Fruit fly (Drosophila melanogaster) whole organism, prepupa: Measurements from ENCODE around the gene bnl.

Experiments
- CG10669 ChIP-seq: fragments of 200-800 bp; sonication (Bioruptor generic); optimal IDR thresholded peaks from 3 replicates; lab custom pipeline; 2018; ENCODE audit warnings: missing biosample characterization, mild to moderate bottlenecking, missing genetic modification characterization, moderate library complexity
- CG11902 ChIP-seq: fragments of 200-800 bp; sonication (Bioruptor generic); optimal IDR thresholded peaks from 3 replicates; lab custom pipeline; 2016; ENCODE audit warnings: missing biosample characterization, missing genetic modification characterization
- CG31627 ChIP-seq: fragments of 200-800 bp; sonication (Bioruptor generic); optimal IDR thresholded peaks from 3 replicates; lab custom pipeline; 2016; ENCODE audit warnings: missing biosample characterization, missing genetic modification characterization
- CG32006 ChIP-seq: fragments of 200-800 bp; sonication (Bioruptor generic); optimal IDR thresholded peaks from 3 replicates; lab custom pipeline; 2017; ENCODE audit warnings: missing biosample characterization, mild to moderate bottlenecking, missing genetic modification characterization
- CG4318 ChIP-seq: fragments of 200-800 bp; sonication (Bioruptor generic); optimal IDR thresholded peaks from 3 replicates; lab custom pipeline; 2017; ENCODE audit warnings: missing biosample characterization, mild to moderate bottlenecking, missing genetic modification characterization
- CG7368 ChIP-seq: fragments of 200-800 bp; sonication (Bioruptor generic); optimal IDR thresholded peaks from 3 replicates; lab custom pipeline; 2016; ENCODE audit warnings: missing biosample characterization, missing genetic modification characterization
- Gug ChIP-seq: fragments of 200-800 bp; sonication (Bioruptor generic); IDR thresholded peaks from 2 replicates; pipeline ENCODE4 v1.3.6; 2022; ENCODE audit warnings: missing biosample characterization, missing genetic modification characterization
- Hr39 ChIP-seq: fragments of 200-800 bp; sonication (Bioruptor generic); optimal IDR thresholded peaks from 2 replicates; lab custom pipeline; 2016; ENCODE audit warnings: missing biosample characterization, missing genetic modification characterization
- Lpt ChIP-seq: fragments of 200-800 bp; sonication (Bioruptor generic); optimal IDR thresholded peaks from 3 replicates; lab custom pipeline; 2016; ENCODE audit warnings: missing biosample characterization, missing genetic modification characterization
- spab ChIP-seq: fragments of 200-800 bp; sonication (Bioruptor generic); optimal IDR thresholded peaks from 2 replicates; lab custom pipeline; 2017; ENCODE audit warnings: missing biosample characterization, mild to moderate bottlenecking, missing genetic modification characterization, missing genetic modification reagents

DNA sequence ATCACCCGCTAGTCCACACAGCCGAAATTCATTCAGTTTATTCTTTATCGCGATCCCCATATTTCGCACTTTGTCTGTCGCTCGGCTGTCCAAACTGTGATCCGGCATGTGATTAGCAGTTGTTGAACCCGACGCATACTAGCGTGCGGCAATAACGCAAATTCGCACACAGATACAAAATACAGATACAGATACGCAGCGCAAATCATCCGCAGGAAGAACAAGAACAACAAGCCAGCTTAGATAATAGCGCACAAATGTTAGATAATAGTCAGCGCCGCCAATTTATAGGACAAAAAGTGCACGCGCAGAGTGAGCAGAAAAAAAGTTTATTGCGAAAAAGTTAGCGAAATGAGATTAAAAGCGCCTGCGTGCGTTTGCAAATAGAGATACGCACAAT is 1.6 kb downstream of the bnl start:
- TF ChIP-seq spab (no peak), Gug (GFP tag; lab: Robert Waterston, UW) (no peak), CG7368 (no peak), CG31627 (no peak), CG4318 (no peak), CG11902 (no peak), CG32006 (no peak), Lpt (no peak), CG10669 (GFP tag; lab: Kevin White, UChicago) (no peak), Hr39 (GFP tag; lab: Kevin White, UChicago) (no peak)
